Fruit fly (Drosophila melanogaster) whole organism, embryonic: ENCODE results near the gene CG6330.

Experiments
- Bgb ChIP-seq: fragments of 200-800 bp; sonication (Bioruptor generic); IDR thresholded peaks from 2 replicates; pipeline ENCODE4 v1.3.6; 2022; ENCODE audit warnings: missing biosample characterization, missing genetic modification characterization; ENCODE audit not compliant: partially characterized antibody
- CG11696 ChIP-seq: fragments of 200-800 bp; sonication (Bioruptor generic); IDR thresholded peaks from 2 replicates; pipeline ENCODE4 v1.3.6; 2022; ENCODE audit warnings: missing biosample characterization, missing genetic modification characterization
- CG12219 ChIP-seq: fragments of 200-800 bp; sonication (Bioruptor generic); optimal IDR thresholded peaks from 3 replicates; lab custom pipeline; 2018; ENCODE audit warnings: missing biosample characterization, mild to moderate bottlenecking, missing genetic modification characterization
- CG13296 ChIP-seq: fragments of 200-800 bp; sonication (Bioruptor generic); optimal IDR thresholded peaks from 3 replicates; lab custom pipeline; 2018; ENCODE audit warnings: missing biosample characterization, mild to moderate bottlenecking, missing genetic modification characterization
- CG13424 ChIP-seq: fragments of 200-800 bp; sonication (Bioruptor generic); optimal IDR thresholded peaks from 2 replicates; lab custom pipeline; 2019; ENCODE audit warnings: missing biosample characterization, mild to moderate bottlenecking, missing genetic modification characterization, moderate library complexity
- CG14667 ChIP-seq: fragments of 200-800 bp; sonication (Bioruptor generic); IDR thresholded peaks from 2 replicates; pipeline ENCODE4 v1.3.6; 2022; ENCODE audit warnings: missing biosample characterization, missing genetic modification characterization
- CG15011 ChIP-seq: fragments of 200-800 bp; sonication (Bioruptor generic); optimal IDR thresholded peaks from 3 replicates; lab custom pipeline; 2018; ENCODE audit warnings: missing biosample characterization, mild to moderate bottlenecking, missing genetic modification characterization
- CG17186 ChIP-seq: fragments of 200-800 bp; sonication (Bioruptor generic); optimal IDR thresholded peaks from 3 replicates; lab custom pipeline; 2017; ENCODE audit warnings: missing biosample characterization, missing genetic modification reagents, missing genetic modification characterization
- CG30431 ChIP-seq: fragments of 200-800 bp; sonication (Bioruptor generic); optimal IDR thresholded peaks from 2 replicates; lab custom pipeline; 2017; ENCODE audit warnings: missing biosample characterization, missing genetic modification characterization
- CG4328 ChIP-seq: fragments of 200-800 bp; sonication (Bioruptor generic); optimal IDR thresholded peaks from 3 replicates; lab custom pipeline; 2017; ENCODE audit warnings: missing biosample characterization, missing genetic modification reagents, missing genetic modification characterization
- CG5180 ChIP-seq: fragments of 200-800 bp; sonication (Bioruptor generic); optimal IDR thresholded peaks from 3 replicates; lab custom pipeline; 2017; ENCODE audit warnings: missing biosample characterization, missing genetic modification characterization, mild to moderate bottlenecking, moderate library complexity, missing genetic modification reagents
- CG5245 ChIP-seq: fragments of 200-800 bp; sonication (Bioruptor generic); optimal IDR thresholded peaks from 3 replicates; lab custom pipeline; 2016; ENCODE audit warnings: missing biosample characterization, missing genetic modification characterization
- CG6813 ChIP-seq: fragments of 200-800 bp; sonication (Bioruptor generic); optimal IDR thresholded peaks from 2 replicates; lab custom pipeline; 2017; ENCODE audit warnings: missing biosample characterization, missing genetic modification characterization, mild to moderate bottlenecking, moderate library complexity, missing genetic modification reagents
- CG7928 ChIP-seq: fragments of 200-800 bp; sonication (Bioruptor generic); optimal IDR thresholded peaks from 2 replicates; lab custom pipeline; 2017; ENCODE audit warnings: missing biosample characterization, mild to moderate bottlenecking, missing genetic modification characterization
- CG9932 ChIP-seq: fragments of 200-800 bp; sonication (Bioruptor generic); IDR thresholded peaks from 2 replicates; pipeline ENCODE4 v1.3.6; 2022; ENCODE audit warnings: missing biosample characterization, missing genetic modification characterization
- CTCF ChIP-seq: fragments of 200-800 bp; sonication (Bioruptor generic); optimal IDR thresholded peaks from 2 replicates; lab custom pipeline; 2017; ENCODE audit warnings: missing biosample characterization, mild to moderate bottlenecking, missing genetic modification characterization, moderate library complexity
- Dfd ChIP-seq, 2 experiments: fragments of >200 bp; optimal IDR thresholded peaks; 2 replicates each; lab custom pipeline; 2017; ENCODE audit warnings: missing biosample characterization in 2 of 2, missing genetic modification characterization in 2 of 2
- Dip2 ChIP-seq: fragments of 200-800 bp; sonication (Bioruptor generic); IDR thresholded peaks from 2 replicates; pipeline ENCODE4 v1.3.6; 2022; ENCODE audit warnings: missing biosample characterization, missing genetic modification characterization
- Dll ChIP-seq: fragments of 200-800 bp; sonication (Bioruptor generic); IDR thresholded peaks from 4 replicates; pipeline ENCODE4 v1.3.6; 2022; ENCODE audit warnings: missing biosample characterization, missing genetic modification characterization; ENCODE audit not compliant: partially characterized antibody
- Doc3 ChIP-seq: fragments of 200-800 bp; sonication (Bioruptor generic); IDR thresholded peaks from 3 replicates; pipeline ENCODE4 v1.3.6; 2022; ENCODE audit warnings: missing biosample characterization, missing genetic modification characterization; ENCODE audit not compliant: partially characterized antibody
- ERR ChIP-seq: fragments of 200-800 bp; sonication (Bioruptor generic); optimal IDR thresholded peaks from 2 replicates; lab custom pipeline; 2016; ENCODE audit warnings: missing biosample characterization, missing genetic modification characterization
- Lhr ChIP-seq: fragments of 200-800 bp; sonication (Bioruptor generic); optimal IDR thresholded peaks from 3 replicates; lab custom pipeline; 2017; ENCODE audit warnings: mild to moderate bottlenecking, missing biosample characterization, missing genetic modification reagents, missing genetic modification characterization
- Myb ChIP-seq: fragments of 200-800 bp; sonication (Bioruptor generic); optimal IDR thresholded peaks from 2 replicates; lab custom pipeline; 2016; ENCODE audit warnings: missing biosample characterization, missing genetic modification characterization
- Oli ChIP-seq: fragments of 200-800 bp; sonication (Bioruptor generic); optimal IDR thresholded peaks from 2 replicates; lab custom pipeline; 2018; ENCODE audit warnings: missing biosample characterization, mild to moderate bottlenecking, missing genetic modification characterization, moderate library complexity
- Pdp1 ChIP-seq, 2 experiments: fragments of 200-800 bp; sonication (Bioruptor generic); optimal IDR thresholded peaks; 3 replicates each; lab custom pipeline; 2016; ENCODE audit warnings: missing biosample characterization in 2 of 2, missing genetic modification characterization in 2 of 2, mild to moderate bottlenecking in 1 of 2, moderate library complexity in 1 of 2
- Ravus ChIP-seq: fragments of 200-800 bp; sonication (Bioruptor generic); IDR thresholded peaks from 2 replicates; pipeline ENCODE4 v1.3.6; 2022; ENCODE audit warnings: missing biosample characterization, missing genetic modification characterization
- Spps ChIP-seq: fragments of 200-800 bp; sonication (Bioruptor generic); optimal IDR thresholded peaks from 2 replicates; lab custom pipeline; 2018; ENCODE audit warnings: missing biosample characterization, mild to moderate bottlenecking, missing genetic modification characterization
- YL-1 ChIP-seq: fragments of 200-800 bp; sonication (Bioruptor generic); optimal IDR thresholded peaks from 3 replicates; lab custom pipeline; 2017; ENCODE audit warnings: missing biosample characterization, mild to moderate bottlenecking, missing genetic modification characterization
- aop ChIP-seq: fragments of 200-800 bp; sonication (Bioruptor generic); IDR thresholded peaks from 2 replicates; pipeline ENCODE4 v1.3.6; 2022; ENCODE audit warnings: missing biosample characterization, missing genetic modification characterization
- bigmax ChIP-seq: fragments of 200-800 bp; sonication (Bioruptor generic); optimal IDR thresholded peaks from 2 replicates; lab custom pipeline; 2018; ENCODE audit warnings: missing biosample characterization, mild to moderate bottlenecking, missing genetic modification characterization
- chm ChIP-seq: fragments of 200-800 bp; sonication (Bioruptor generic); IDR thresholded peaks from 2 replicates; pipeline ENCODE4 v1.3.6; 2022; ENCODE audit warnings: missing biosample characterization, missing genetic modification characterization
- en ChIP-seq: fragments of 200-800 bp; sonication (Bioruptor generic); optimal IDR thresholded peaks from 2 replicates; lab custom pipeline; 2016; ENCODE audit warnings: missing biosample characterization, missing genetic modification characterization
- fd96Cb ChIP-seq: fragments of 200-800 bp; sonication (Bioruptor generic); optimal IDR thresholded peaks from 2 replicates; lab custom pipeline; 2018; ENCODE audit warnings: missing biosample characterization, mild to moderate bottlenecking, missing genetic modification characterization, moderate library complexity
- gfzf ChIP-seq: fragments of 200-800 bp; sonication (Bioruptor generic); optimal IDR thresholded peaks from 2 replicates; lab custom pipeline; 2016; ENCODE audit warnings: missing biosample characterization, mild to moderate bottlenecking, missing genetic modification characterization, moderate library complexity
- ham ChIP-seq: fragments of 200-800 bp; sonication (Bioruptor generic); IDR thresholded peaks from 2 replicates; pipeline ENCODE4 v1.3.6; 2022; ENCODE audit warnings: missing biosample characterization, missing genetic modification characterization
- hbn ChIP-seq: fragments of 200-800 bp; sonication (Bioruptor generic); IDR thresholded peaks from 2 replicates; pipeline ENCODE4 v1.3.6; 2022; ENCODE audit warnings: missing biosample characterization, missing genetic modification characterization; ENCODE audit not compliant: partially characterized antibody
- mld ChIP-seq: fragments of 200-800 bp; sonication (Bioruptor generic); IDR thresholded peaks from 3 replicates; pipeline ENCODE4 v1.3.6; 2022; ENCODE audit warnings: missing biosample characterization, missing genetic modification characterization; ENCODE audit not compliant: partially characterized antibody
- nmo ChIP-seq: fragments of 200-800 bp; sonication (Bioruptor generic); optimal IDR thresholded peaks from 2 replicates; lab custom pipeline; 2018; ENCODE audit warnings: missing biosample characterization, mild to moderate bottlenecking, missing genetic modification characterization, moderate library complexity
- pum ChIP-seq: fragments of 200-800 bp; sonication (Bioruptor generic); optimal IDR thresholded peaks from 2 replicates; lab custom pipeline; 2016; ENCODE audit warnings: missing biosample characterization, missing genetic modification characterization
- sens ChIP-seq: fragments of 200-800 bp; sonication (Bioruptor generic); peaks from one replicate; lab custom pipeline; 2016; ENCODE audit warnings: missing biosample characterization, missing genetic modification characterization
- sqz ChIP-seq: fragments of 200-800 bp; sonication (Bioruptor generic); optimal IDR thresholded peaks from 3 replicates; lab custom pipeline; 2018; ENCODE audit warnings: missing biosample characterization, mild to moderate bottlenecking, missing genetic modification characterization
- stwl ChIP-seq: fragments of 200-800 bp; sonication (Bioruptor generic); optimal IDR thresholded peaks from 3 replicates; lab custom pipeline; 2018; ENCODE audit warnings: missing biosample characterization, mild to moderate bottlenecking, missing genetic modification characterization, moderate library complexity
- tin ChIP-seq: fragments of 200-800 bp; sonication (Bioruptor generic); optimal IDR thresholded peaks from 3 replicates; lab custom pipeline; 2016; ENCODE audit warnings: missing biosample characterization, missing genetic modification characterization
- tio ChIP-seq: fragments of 200-800 bp; sonication (Bioruptor generic); optimal IDR thresholded peaks from 2 replicates; lab custom pipeline; 2017; ENCODE audit warnings: missing biosample characterization, missing genetic modification characterization, inconsistent platforms
- tup ChIP-seq: fragments of 200-800 bp; sonication (Bioruptor generic); optimal IDR thresholded peaks from 2 replicates; lab custom pipeline; 2016; ENCODE audit warnings: missing biosample characterization, mild to moderate bottlenecking, missing genetic modification characterization, moderate library complexity
- vnd ChIP-seq: fragments of 200-800 bp; sonication (Bioruptor generic); IDR thresholded peaks from 3 replicates; pipeline ENCODE4 v1.3.6; 2022; ENCODE audit warnings: missing biosample characterization, missing genetic modification characterization; ENCODE audit not compliant: partially characterized antibody
- vvl ChIP-seq: fragments of 200-800 bp; sonication (Bioruptor generic); IDR thresholded peaks from 2 replicates; pipeline ENCODE4 v1.3.6; 2022; ENCODE audit warnings: missing biosample characterization, missing genetic modification characterization
- zfh2 ChIP-seq: fragments of 200-800 bp; sonication (Bioruptor generic); optimal IDR thresholded peaks from 2 replicates; lab custom pipeline; 2016; ENCODE audit warnings: missing biosample characterization, missing genetic modification characterization

Gene CG6330

dm6 chr3R:26947296-26947880 lies 10.9 kb downstream of the CG6330 start, which contains the start of gene Spag1 (continued):
- TF ChIP-seq Doc3 (GFP tag; lab: Robert Waterston, UW), result peak; percentile 51; the same call in 1 of the 3 replicates
- TF ChIP-seq tup (GFP tag; lab: Kevin White, UChicago), result no peak
- peak; percentile 85 for TF ChIP-seq mld (GFP tag; lab: Robert Waterston, UW)
- TF ChIP-seq gfzf (GFP tag; lab: Kevin White, UChicago), result no peak
- TF ChIP-seq vnd (GFP tag; lab: Robert Waterston, UW), result peak; percentile 76; the same call in 2 of the 3 replicates
- no peak for TF ChIP-seq CG9932 (GFP tag; lab: Robert Waterston, UW)
- TF ChIP-seq nmo, result no peak
- peak in 1 of 2 experiments; percentile 1 for TF ChIP-seq Pdp1 (GFP tag; optimal IDR thresholded peaks at IDR 0.05; lab: Kevin White, UChicago)
- TF ChIP-seq stwl (tag; lab: Kevin White, UChicago), result no peak
- TF ChIP-seq ham (GFP tag; lab: Robert Waterston, UW), result no peak
- no peak for TF ChIP-seq Dfd (GFP tag; optimal IDR thresholded peaks at IDR 0.05; lab: Kevin White, UChicago)
- TF ChIP-seq Spps (tag; lab: Kevin White, UChicago), result peak; percentile 20
- no peak for TF ChIP-seq Dip2
- TF ChIP-seq pum (GFP tag; lab: Kevin White, UChicago), result no peak
- TF ChIP-seq Bgb (GFP tag; lab: Robert Waterston, UW), result peak; percentile 87
- no peak for TF ChIP-seq CG12219 (GFP tag; lab: Kevin White, UChicago)
- no peak for TF ChIP-seq CG7928 (GFP tag; lab: Kevin White, UChicago)
- peak; percentile 6 for TF ChIP-seq CG6813 (GFP tag; lab: Kevin White, UChicago)
- TF ChIP-seq hbn, result peak; percentile 43; the same call in 1 of the 2 replicates
- TF ChIP-seq ERR (GFP tag; lab: Kevin White, UChicago), result no peak
- TF ChIP-seq CG15011, result no peak
- no peak for TF ChIP-seq bigmax
- TF ChIP-seq chm, result no peak; the same call in 1 of the 2 replicates
- TF ChIP-seq Myb (GFP tag; lab: Kevin White, UChicago), result no peak
- no peak for TF ChIP-seq en (GFP tag; lab: Kevin White, UChicago)
- no peak for TF ChIP-seq CG14667 (GFP tag; lab: Robert Waterston, UW)
- no peak for TF ChIP-seq Lhr (GFP tag; lab: Kevin White, UChicago)
- no peak for TF ChIP-seq aop (GFP tag; lab: Robert Waterston, UW)
- TF ChIP-seq CG30431 (GFP tag; lab: Kevin White, UChicago), result no peak
- TF ChIP-seq CG13296 (GFP tag; lab: Kevin White, UChicago), result peak; percentile 15
- TF ChIP-seq CTCF (GFP tag; lab: Kevin White, UChicago), result no peak
- peak; percentile 81 for TF ChIP-seq sqz (GFP tag; lab: Kevin White, UChicago)
- TF ChIP-seq CG11696 (GFP tag; lab: Robert Waterston, UW), result no peak
- TF ChIP-seq CG13424 (tag; lab: Kevin White, UChicago), result no peak
- no peak for TF ChIP-seq CG17186 (GFP tag; lab: Kevin White, UChicago)
- TF ChIP-seq sens, result peak; percentile 69
- no peak for TF ChIP-seq Ravus (GFP tag; lab: Robert Waterston, UW)
- TF ChIP-seq CG5180 (GFP tag; lab: Kevin White, UChicago), result no peak
- no peak for TF ChIP-seq CG5245 (GFP tag; lab: Kevin White, UChicago)
- TF ChIP-seq fd96Cb (tag; lab: Kevin White, UChicago), result no peak
- no peak for TF ChIP-seq Oli
- peak; percentile 16; the same call in 1 of the 2 replicates for TF ChIP-seq vvl (GFP tag; lab: Robert Waterston, UW)
- TF ChIP-seq Dll (GFP tag; lab: Robert Waterston, UW), result peak; percentile 76
- TF ChIP-seq YL-1, result no peak
- no peak for TF ChIP-seq tio
- no peak for TF ChIP-seq tin (GFP tag; lab: Kevin White, UChicago)
- no peak for TF ChIP-seq CG4328 (GFP tag; lab: Kevin White, UChicago)
- TF ChIP-seq zfh2 (GFP tag; lab: Kevin White, UChicago), result no peak
- TF ChIP-seq, all 482 proteins: peak for 80
